ENCODE assay signal across 4 worm cellular contexts in the genomic region with DNA sequence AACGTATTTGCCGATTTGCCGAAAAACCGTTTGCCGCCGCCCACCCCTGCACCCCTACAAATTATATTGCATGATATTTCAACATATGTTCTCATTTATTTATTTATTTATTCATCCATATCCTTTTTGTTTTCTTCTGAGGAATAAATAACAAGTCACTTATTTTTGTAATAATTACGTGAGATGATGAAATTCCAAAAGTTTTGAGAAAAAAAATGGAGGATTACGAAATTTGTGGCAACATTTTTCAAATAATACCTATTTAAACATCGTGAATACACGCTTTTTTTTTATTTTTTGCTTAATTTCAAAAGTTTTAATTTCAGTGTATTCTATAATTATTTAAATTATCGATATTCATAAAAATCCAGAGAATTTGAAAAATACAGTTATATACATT.
TF ChIP-seq lines count a peak whose summit lies in the region.

No protein-coding gene starts in this region.

TF ChIP-seq in whole organism, L1 larva, 84 proteins besides CTCF, POLR2A, EP300 and RAD21:
- TF ChIP-seq blmp-1 (tag; optimal IDR thresholded peaks at IDR 0.05; lab: Kevin White, UChicago) (no peak), skn-1 (tag; optimal IDR thresholded peaks at IDR 0.05; lab: Kevin White, UChicago) (peak; percentile 58), efl-3 (GFP tag; optimal IDR thresholded peaks at IDR 0.05; lab: Kevin White, UChicago) (no peak), fos-1 (tag; optimal IDR thresholded peaks at IDR 0.05; lab: Kevin White, UChicago) (no peak)

TF ChIP-seq in whole organism, L2 larva, 48 proteins besides CTCF, POLR2A, EP300 and RAD21:
- TF ChIP-seq unc-55 (GFP tag; optimal IDR thresholded peaks at IDR 0.05; lab: Kevin White, UChicago) = no peak
- peak; percentile 26 for TF ChIP-seq nhr-129 (tag; optimal IDR thresholded peaks at IDR 0.05; lab: Kevin White, UChicago)

TF ChIP-seq in whole organism, L4 larva, 104 proteins besides CTCF, POLR2A, EP300 and RAD21:
- TF ChIP-seq ctbp-1 (GFP tag; IDR thresholded peaks at IDR 0.05; lab: Robert Waterston, UW) = no peak
- peak; percentile 61 for TF ChIP-seq aha-1 (tag; lab: Kevin White, UChicago)
- no peak for TF ChIP-seq mdt-29 (GFP tag; IDR thresholded peaks at IDR 0.05; lab: Robert Waterston, UW)
- TF ChIP-seq madf-9 (GFP tag; conservative IDR thresholded peaks at IDR 0.05; lab: Robert Waterston, UW) = peak; percentile 26; the same call in 1 of the 2 replicates

TF ChIP-seq in whole organism, young adult, 124 proteins besides CTCF, POLR2A, EP300 and RAD21:
- no peak for TF ChIP-seq efl-1 (GFP tag; optimal IDR thresholded peaks at IDR 0.05; lab: Kevin White, UChicago)
- TF ChIP-seq cebp-1 (GFP tag; IDR thresholded peaks at IDR 0.05; lab: Robert Waterston, UW) = no peak
- peak; percentile 67 for TF ChIP-seq cebp-1 (tag; optimal IDR thresholded peaks at IDR 0.05; lab: Kevin White, UChicago)
